Fruit fly (Drosophila melanogaster): Measurements from ENCODE around the gene Eig71Ee.

Gene Eig71Ee

DNA sequence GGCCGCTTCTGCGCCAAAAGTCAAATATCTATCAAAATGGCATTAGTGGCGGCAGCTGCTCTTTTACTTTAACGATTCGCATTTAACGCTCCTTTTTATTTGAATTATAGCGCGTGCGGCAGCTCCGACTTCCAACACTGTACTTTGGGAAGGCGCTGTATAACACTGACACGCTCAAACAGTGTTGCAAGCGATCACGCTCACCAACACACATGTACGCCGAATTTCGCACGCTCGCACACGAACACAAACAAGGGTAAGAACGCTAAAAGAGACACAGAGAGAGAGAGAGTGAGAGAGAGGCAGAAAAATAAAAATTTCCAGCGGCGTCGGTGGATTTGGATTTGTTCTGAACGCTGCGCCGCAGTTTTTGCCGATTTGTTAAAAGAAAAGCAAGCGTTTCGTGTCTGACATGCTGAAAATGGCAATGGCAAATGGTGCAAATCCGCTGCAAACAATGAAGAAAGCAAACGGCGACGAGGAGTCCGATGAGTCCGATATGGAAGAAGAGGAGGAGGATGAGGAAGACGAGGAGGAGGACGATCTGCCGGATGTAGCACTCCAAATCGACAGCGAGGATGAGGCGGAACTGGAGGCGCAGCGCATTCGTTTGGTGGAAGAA is 36.1 kb downstream of the Eig71Ee start, which contains the start of gene Phs (continued):
- TF ChIP-seq jing (GFP tag; optimal IDR thresholded peaks at IDR 0.05) (peak; percentile 48), yki (optimal IDR thresholded peaks at IDR 0.05) (peak; percentile 44), CG10147 (GFP tag; optimal IDR thresholded peaks at IDR 0.05) (no peak), tin (GFP tag; optimal IDR thresholded peaks at IDR 0.05) (peak; percentile 91), Aef1 (GFP tag; IDR thresholded peaks at IDR 0.05) (peak; percentile 55), CG10274 (GFP tag; optimal IDR thresholded peaks at IDR 0.05) (peak; percentile 43), CG32532 (GFP tag; IDR thresholded peaks at IDR 0.05) (peak; percentile 81), B-H2 (GFP tag; optimal IDR thresholded peaks at IDR 0.05) (peak; percentile 92), CG18476 (GFP tag; optimal IDR thresholded peaks at IDR 0.05) (peak; percentile 77), CG7928 (GFP tag; optimal IDR thresholded peaks at IDR 0.05) (peak; percentile 36), nmo (GFP tag; optimal IDR thresholded peaks at IDR 0.05) (peak; percentile 36), pzg (GFP tag; optimal IDR thresholded peaks at IDR 0.05) (peak; percentile 85), corto (GFP tag; optimal IDR thresholded peaks at IDR 0.05) (peak; percentile 59), CG8765 (GFP tag; IDR thresholded peaks at IDR 0.05) (no peak), Med (GFP tag) (peak; percentile 99), CG7556 (GFP tag; optimal IDR thresholded peaks at IDR 0.05) (peak; percentile 69), Adf1 (GFP tag; IDR thresholded peaks at IDR 0.05) (peak; percentile 35; the same call in 1 of the 2 replicates), Awh (GFP tag; IDR thresholded peaks at IDR 0.05) (peak; percentile 62; the same call in 1 of the 2 replicates), scrt (GFP tag; optimal IDR thresholded peaks at IDR 0.05) (peak; percentile 28), en (GFP tag; optimal IDR thresholded peaks at IDR 0.05) (peak; percentile 65), CG7786 (GFP tag; optimal IDR thresholded peaks at IDR 0.05) (peak; percentile 93), HLH3B (GFP tag; IDR thresholded peaks at IDR 0.05) (peak; percentile 70), CG15011 (GFP tag; optimal IDR thresholded peaks at IDR 0.05) (peak; percentile 19), CG10209 (GFP tag; optimal IDR thresholded peaks at IDR 0.05) (peak; percentile 80), MTF-1 (GFP tag; optimal IDR thresholded peaks at IDR 0.05; ENCODE audit: borderline replicate concordance) (peak; percentile 79), CG18619 (GFP tag; optimal IDR thresholded peaks at IDR 0.05) (peak; percentile 76), bsh (GFP tag; optimal IDR thresholded peaks at IDR 0.05) (peak; percentile 26 to 66), CG12104 (GFP tag; optimal IDR thresholded peaks at IDR 0.05) (peak; percentile 22), CG5953 (GFP tag; IDR thresholded peaks at IDR 0.05) (peak; percentile 65), wek (GFP tag; optimal IDR thresholded peaks at IDR 0.05) (peak; percentile 52), CG7357 (GFP tag; IDR thresholded peaks at IDR 0.05) (0 out of 3 replicates have a peak, but pooled peaks have one; percentile 33), CG12299 (tag; optimal IDR thresholded peaks at IDR 0.05) (no peak), HLH54F (GFP tag; optimal IDR thresholded peaks at IDR 0.05) (peak; percentile 93), CG7372 (GFP tag; IDR thresholded peaks at IDR 0.05) (peak; percentile 82), ci (GFP tag; IDR thresholded peaks at IDR 0.05) (peak; percentile 87), Bgb (GFP tag; IDR thresholded peaks at IDR 0.05; ENCODE audit: partially characterized antibody) (peak; percentile 65), ato (GFP tag; IDR thresholded peaks at IDR 0.05; ENCODE audit: partially characterized antibody) (peak; percentile 44; the same call in 1 of the 2 replicates), CG1024 (GFP tag; IDR thresholded peaks at IDR 0.05) (peak; percentile 70), CG33213 (GFP tag; optimal IDR thresholded peaks at IDR 0.05) (peak; percentile 92), Antp (GFP tag; optimal IDR thresholded peaks at IDR 0.05) (peak; percentile 93), caup (GFP tag; optimal IDR thresholded peaks at IDR 0.05; ENCODE audit: severe bottlenecking) (peak; percentile 88), crol (GFP tag; IDR thresholded peaks at IDR 0.05) (no peak)
